Worm (Caenorhabditis elegans) whole organism, L3 larva: ENCODE measurements around the gene vab-23.
A peak's percentile ranks its signal among the peaks of the same experiment; 100 is the strongest.

Experiments used
- R02D3.7 ChIP-seq: fragments of 150-350 bp; optimal IDR thresholded peaks from 2 replicates; lab custom pipeline; 2014; ENCODE audit warnings: missing biosample characterization, missing genetic modification characterization
- ZK546.5 ChIP-seq: sonication (generic microtip); optimal IDR thresholded peaks from 2 replicates; lab custom pipeline; 2017; ENCODE audit warnings: missing biosample characterization, missing genetic modification characterization
- aly-2 ChIP-seq: fragments of 150-350 bp; optimal IDR thresholded peaks from 2 replicates; lab custom pipeline; 2014; ENCODE audit warnings: missing biosample characterization, missing genetic modification characterization
- ama-1 ChIP-seq: fragments of 150-350 bp; optimal IDR thresholded peaks from 2 replicates; lab custom pipeline; 2018
- ceh-16 ChIP-seq: sonication (generic microtip); optimal IDR thresholded peaks from 2 replicates; lab custom pipeline; 2017; ENCODE audit warnings: missing biosample characterization, missing genetic modification characterization
- ceh-9 ChIP-seq: sonication (generic microtip); optimal IDR thresholded peaks from 2 replicates; lab custom pipeline; 2018; ENCODE audit warnings: missing biosample characterization, missing genetic modification characterization
- egl-27 ChIP-seq: sonication (generic microtip); optimal IDR thresholded peaks from 4 replicates; lab custom pipeline; 2017; ENCODE audit warnings: missing biosample characterization, missing genetic modification reagents, missing genetic modification characterization
- egl-5 ChIP-seq: fragments of 150-350 bp; optimal IDR thresholded peaks from 2 replicates; lab custom pipeline; 2017; ENCODE audit warnings: missing biosample characterization, missing genetic modification reagents, missing genetic modification characterization, inconsistent platforms
- elt-2 ChIP-seq: sonication (generic microtip); optimal IDR thresholded peaks from 2 replicates; lab custom pipeline; 2016; ENCODE audit warnings: missing genetic modification reagents, mild to moderate bottlenecking, missing genetic modification characterization, missing compliant biosample characterization
- eor-1 ChIP-seq, 2 experiments: fragments of 150-350 bp; optimal IDR thresholded peaks; 2 replicates each; lab custom pipeline; 2014 to 2018; ENCODE audit warnings: missing biosample characterization in 2 of 2, missing genetic modification characterization in 2 of 2
- fkh-10 ChIP-seq: sonication (generic microtip); optimal IDR thresholded peaks from 2 replicates; lab custom pipeline; 2017; ENCODE audit warnings: missing biosample characterization, missing genetic modification reagents, missing genetic modification characterization
- fkh-2 ChIP-seq: fragments of 150-350 bp; optimal IDR thresholded peaks from 2 replicates; lab custom pipeline; 2014; ENCODE audit warnings: missing biosample characterization, missing genetic modification reagents, missing genetic modification characterization
- fos-1 ChIP-seq: fragments of 150-350 bp; optimal IDR thresholded peaks from 2 replicates; lab custom pipeline; 2014; ENCODE audit warnings: missing biosample characterization, missing genetic modification characterization
- hmg-11 ChIP-seq: sonication (generic microtip); optimal IDR thresholded peaks from 2 replicates; lab custom pipeline; 2016; ENCODE audit warnings: missing genetic modification characterization, missing compliant biosample characterization
- jun-1 ChIP-seq: fragments of 150-350 bp; optimal IDR thresholded peaks from 2 replicates; lab custom pipeline; 2014; ENCODE audit warnings: missing biosample characterization, missing genetic modification reagents, missing genetic modification characterization
- lin-15B ChIP-seq: fragments of 150-350 bp; optimal IDR thresholded peaks from 2 replicates; lab custom pipeline; 2014; ENCODE audit warnings: missing biosample characterization, missing genetic modification characterization
- lin-39 ChIP-seq: fragments of 150-350 bp; optimal IDR thresholded peaks from 2 replicates; lab custom pipeline; 2018; ENCODE audit warnings: missing biosample characterization, missing genetic modification reagents, missing genetic modification characterization
- mml-1 ChIP-seq: fragments of 150-350 bp; sonication (generic microtip); optimal IDR thresholded peaks from 3 replicates; lab custom pipeline; 2014; ENCODE audit warnings: missing biosample characterization, missing genetic modification characterization
- nfya-1 ChIP-seq: sonication (generic microtip); optimal IDR thresholded peaks from 2 replicates; lab custom pipeline; 2017; ENCODE audit warnings: missing genetic modification characterization, mild to moderate bottlenecking, missing compliant biosample characterization, antibody characterized with exemption, moderate library complexity; ENCODE audit not compliant: insufficient read depth
- nhr-11 ChIP-seq: fragments of 150-350 bp; optimal IDR thresholded peaks from 2 replicates; lab custom pipeline; 2014; ENCODE audit warnings: missing biosample characterization, missing genetic modification characterization
- nhr-12 ChIP-seq: fragments of 150-350 bp; optimal IDR thresholded peaks from 2 replicates; lab custom pipeline; 2014; ENCODE audit warnings: missing biosample characterization, missing genetic modification characterization
- nhr-23 ChIP-seq: fragments of 150-350 bp; optimal IDR thresholded peaks from 2 replicates; lab custom pipeline; 2014; ENCODE audit warnings: missing biosample characterization, missing genetic modification reagents, missing genetic modification characterization
- nhr-237 ChIP-seq: fragments of 150-350 bp; optimal IDR thresholded peaks from 2 replicates; lab custom pipeline; 2014; ENCODE audit warnings: missing biosample characterization, missing genetic modification characterization
- nhr-25 ChIP-seq: sonication (generic microtip); optimal IDR thresholded peaks from 2 replicates; lab custom pipeline; 2017; ENCODE audit warnings: missing biosample characterization, missing genetic modification characterization
- nhr-28 ChIP-seq: fragments of 150-350 bp; optimal IDR thresholded peaks from 2 replicates; lab custom pipeline; 2014; ENCODE audit warnings: missing biosample characterization, missing genetic modification characterization
- nhr-43 ChIP-seq: sonication (generic microtip); optimal IDR thresholded peaks from 2 replicates; lab custom pipeline; 2016; ENCODE audit warnings: mild to moderate bottlenecking, missing genetic modification characterization, missing compliant biosample characterization; ENCODE audit not compliant: poor library complexity, severe bottlenecking
- nhr-67 ChIP-seq: fragments of 150-350 bp; optimal IDR thresholded peaks from 2 replicates; lab custom pipeline; 2014; ENCODE audit warnings: missing biosample characterization, missing genetic modification characterization
- nhr-76 ChIP-seq: fragments of 150-350 bp; sonication (generic microtip); optimal IDR thresholded peaks from 5 replicates; lab custom pipeline; 2014; ENCODE audit warnings: missing biosample characterization, missing genetic modification characterization
- nhr-77 ChIP-seq: fragments of 150-350 bp; optimal IDR thresholded peaks from 2 replicates; lab custom pipeline; 2014; ENCODE audit warnings: missing biosample characterization, missing genetic modification characterization
- pha-4 ChIP-seq: fragments of 150-350 bp; optimal IDR thresholded peaks from 2 replicates; lab custom pipeline; 2014; ENCODE audit warnings: missing biosample characterization, missing genetic modification reagents, missing genetic modification characterization
- pqm-1 ChIP-seq: fragments of 150-350 bp; optimal IDR thresholded peaks from 2 replicates; lab custom pipeline; 2017; ENCODE audit warnings: missing biosample characterization, missing genetic modification characterization, inconsistent platforms
- sea-2 ChIP-seq: fragments of 150-350 bp; sonication (generic microtip); optimal IDR thresholded peaks from 4 replicates; lab custom pipeline; 2014; ENCODE audit warnings: missing biosample characterization, missing genetic modification reagents, missing genetic modification characterization
- skn-1 ChIP-seq: fragments of 150-350 bp; optimal IDR thresholded peaks from 2 replicates; lab custom pipeline; 2014; ENCODE audit warnings: missing biosample characterization, missing genetic modification characterization
- snpc-4 ChIP-seq: fragments of 150-350 bp; optimal IDR thresholded peaks from 2 replicates; lab custom pipeline; 2014; ENCODE audit warnings: missing biosample characterization, missing genetic modification characterization
- tbx-2 ChIP-seq: sonication (generic microtip); optimal IDR thresholded peaks from 2 replicates; lab custom pipeline; 2016; ENCODE audit warnings: mild to moderate bottlenecking, missing genetic modification characterization, missing compliant biosample characterization
- unc-39 ChIP-seq: sonication (generic microtip); optimal IDR thresholded peaks from 4 replicates; lab custom pipeline; 2017; ENCODE audit warnings: missing biosample characterization, missing genetic modification characterization
- unc-62 ChIP-seq: fragments of 150-350 bp; sonication (generic microtip); optimal IDR thresholded peaks from 4 replicates; lab custom pipeline; 2014; ENCODE audit warnings: missing biosample characterization, missing genetic modification reagents, missing genetic modification characterization
- zag-1 ChIP-seq: fragments of 150-350 bp; optimal IDR thresholded peaks from 2 replicates; lab custom pipeline; 2014; ENCODE audit warnings: missing biosample characterization, missing genetic modification characterization
- ztf-11 ChIP-seq: fragments of 150-350 bp; optimal IDR thresholded peaks from 2 replicates; lab custom pipeline; 2014; ENCODE audit warnings: missing biosample characterization, missing genetic modification characterization
- ztf-4 ChIP-seq: fragments of 150-350 bp; optimal IDR thresholded peaks from 2 replicates; lab custom pipeline; 2014; ENCODE audit warnings: missing biosample characterization, missing genetic modification characterization

vab-23 gene

DNA sequence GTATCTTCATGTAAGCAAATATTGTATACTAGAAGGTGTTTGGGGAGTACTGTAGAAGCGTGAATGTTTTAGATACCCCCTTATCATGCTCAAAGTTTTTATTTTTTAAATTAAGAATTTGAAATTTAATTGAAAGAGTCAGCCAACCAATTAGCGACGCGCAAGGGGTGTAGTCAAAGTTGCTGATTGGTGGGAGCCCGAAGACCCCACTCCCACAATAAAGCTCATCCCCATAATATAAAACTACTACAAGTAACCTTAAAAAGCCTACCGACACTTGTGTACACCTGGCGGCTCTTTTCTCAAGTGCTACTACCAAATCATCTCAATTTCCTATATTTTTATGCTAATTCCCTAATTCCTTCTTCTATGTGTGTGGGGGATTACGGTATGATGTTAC, 1.2 kb downstream of the vab-23 start:
- peak; percentile 63 for TF ChIP-seq nfya-1 (tag; lab: Kevin White, UChicago)
- no peak for TF ChIP-seq fkh-10
- no peak for TF ChIP-seq nhr-12
- TF ChIP-seq, all 47 proteins: peak for 1

DNA sequence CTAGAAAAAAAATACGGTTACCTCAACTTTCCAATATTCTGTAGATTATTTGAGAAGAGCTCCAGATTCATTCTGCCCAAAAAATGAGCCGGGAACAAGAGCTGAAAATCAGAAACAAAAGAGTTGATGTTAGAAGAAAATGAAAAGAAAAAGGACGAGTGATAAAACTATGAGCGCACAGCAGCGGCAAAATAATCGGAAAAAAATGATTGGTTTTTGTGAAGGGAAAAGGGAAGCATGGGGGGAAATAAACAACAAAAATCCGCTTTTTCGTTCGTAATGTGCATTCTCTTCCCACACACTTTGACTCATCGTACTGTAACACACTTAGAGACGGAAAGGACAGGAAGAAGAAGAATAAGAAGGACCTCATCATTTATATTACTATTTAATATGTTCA, 7.7 kb downstream of the vab-23 start, which contains the start of gene ZK930.2:
Gene ZK930.2 (minus strand): TSS at position 101 of the 400 bp plus-strand sequence.
- TF ChIP-seq jun-1 (tag; lab: Kevin White, UChicago) = no peak
- TF ChIP-seq lin-39 (tag; lab: Kevin White, UChicago) = no peak
- no peak for TF ChIP-seq ama-1 (lab: Kevin White, UChicago)
- no peak for TF ChIP-seq ztf-11
- no peak for TF ChIP-seq ceh-16
- no peak for TF ChIP-seq nhr-25 (tag; lab: Kevin White, UChicago)
- no peak for TF ChIP-seq nhr-11
- TF ChIP-seq zag-1 (tag; lab: Kevin White, UChicago) = no peak
- TF ChIP-seq nhr-67 (tag; lab: Kevin White, UChicago) = no peak
- TF ChIP-seq fkh-2 (tag; lab: Kevin White, UChicago) = no peak

DNA sequence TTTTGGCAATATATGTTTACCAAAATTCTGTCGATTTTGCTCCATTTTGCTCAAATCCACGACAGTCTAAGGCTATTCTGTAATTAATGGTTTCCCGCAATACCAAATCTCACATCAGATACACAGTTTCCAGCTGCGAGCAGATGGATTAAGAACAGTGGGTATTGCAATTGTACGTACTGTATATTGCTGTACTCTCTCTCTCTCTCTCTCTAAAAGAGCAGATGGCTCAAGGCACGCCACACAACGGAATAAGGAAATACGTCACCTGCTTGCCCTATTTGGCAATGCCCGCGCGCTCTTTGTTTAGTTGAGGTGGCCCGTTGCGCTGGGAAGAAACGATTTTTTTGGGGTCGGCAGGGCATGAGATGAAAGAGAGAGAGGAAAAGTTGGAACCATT, 10.4 kb downstream of the vab-23 start:
- TF ChIP-seq ztf-4 (tag; lab: Kevin White, UChicago) = no peak
- TF ChIP-seq R02D3.7 = no peak
- no peak for TF ChIP-seq eor-1 (tag; optimal IDR thresholded peaks at IDR 0.05; lab: Kevin White, UChicago)
- no peak for TF ChIP-seq fkh-2 (tag; lab: Kevin White, UChicago)
- TF ChIP-seq zag-1 (tag; lab: Kevin White, UChicago) = no peak
- TF ChIP-seq nhr-23 (tag; lab: Kevin White, UChicago) = no peak
- TF ChIP-seq skn-1 (tag; lab: Kevin White, UChicago) = no peak
- no peak for TF ChIP-seq mml-1 (tag; lab: Kevin White, UChicago)
- TF ChIP-seq egl-5 (tag; lab: Kevin White, UChicago) = no peak
- no peak for TF ChIP-seq ama-1 (lab: Kevin White, UChicago)
- no peak for TF ChIP-seq snpc-4 (tag; lab: Kevin White, UChicago)
- TF ChIP-seq elt-2 = no peak
- no peak for TF ChIP-seq nhr-43 (tag; lab: Kevin White, UChicago)
- no peak for TF ChIP-seq nhr-76 (tag; lab: Kevin White, UChicago)
- TF ChIP-seq sea-2 (GFP tag; lab: Kevin White, UChicago) = no peak
- TF ChIP-seq lin-15B (tag; lab: Kevin White, UChicago) = no peak
- no peak for TF ChIP-seq egl-27 (tag; lab: Kevin White, UChicago)
- no peak for TF ChIP-seq tbx-2 (tag; lab: Kevin White, UChicago)
- no peak for TF ChIP-seq hmg-11 (tag; lab: Kevin White, UChicago)
- TF ChIP-seq nfya-1 (tag; lab: Kevin White, UChicago) = no peak

DNA sequence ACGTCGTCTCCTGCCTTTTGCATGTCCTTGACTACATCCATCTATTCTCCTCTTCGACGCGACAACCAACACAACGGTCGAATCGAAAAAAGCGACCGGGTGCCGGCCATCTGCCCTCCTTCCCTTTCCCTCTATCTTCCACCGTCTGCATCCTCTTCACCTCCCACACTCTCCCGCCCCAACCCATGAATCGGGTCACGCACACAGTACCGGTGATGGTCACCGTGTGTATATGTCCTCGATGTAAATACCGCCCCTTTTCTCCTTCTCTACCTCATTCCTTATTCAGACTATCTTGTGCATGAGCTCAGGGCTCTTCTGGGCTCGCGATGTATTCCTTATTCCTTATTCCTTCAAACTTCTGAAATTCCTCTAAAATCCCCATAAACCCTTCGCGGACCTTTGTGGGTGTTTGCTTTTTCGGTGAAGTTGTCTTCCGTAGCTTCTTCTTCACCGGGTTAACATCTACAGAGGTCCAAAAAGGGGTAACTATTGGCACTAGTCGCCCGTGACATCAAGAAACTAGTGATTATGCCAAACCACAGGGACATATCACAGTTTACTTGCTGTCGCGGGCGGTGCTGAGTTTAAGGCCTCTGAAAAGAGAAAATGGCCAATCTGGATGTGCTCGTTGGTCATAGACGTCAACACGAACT, 11.5 kb downstream of the vab-23 start:
- no peak for TF ChIP-seq skn-1 (tag; lab: Kevin White, UChicago)
- TF ChIP-seq sea-2 (GFP tag; lab: Kevin White, UChicago) = no peak
- no peak for TF ChIP-seq unc-39
- TF ChIP-seq ama-1 (lab: Kevin White, UChicago) = peak; percentile 22
- TF ChIP-seq nhr-25 (tag; lab: Kevin White, UChicago) = peak; percentile 72
- no peak for TF ChIP-seq nhr-12
- no peak for TF ChIP-seq ZK546.5 (tag; lab: Kevin White, UChicago)
- TF ChIP-seq nfya-1 (tag; lab: Kevin White, UChicago) = peak; percentile 0
- no peak for TF ChIP-seq fos-1 (tag; lab: Kevin White, UChicago)
- peak; percentile 7 for TF ChIP-seq lin-39 (tag; lab: Kevin White, UChicago)
- peak; percentile 64 for TF ChIP-seq nhr-23 (tag; lab: Kevin White, UChicago)
- TF ChIP-seq nhr-237 (tag; lab: Kevin White, UChicago) = no peak
- TF ChIP-seq ceh-16 = no peak
- TF ChIP-seq ztf-11 = no peak
- no peak for TF ChIP-seq ceh-9 (tag; lab: Kevin White, UChicago)
- no peak for TF ChIP-seq fkh-10
- no peak for TF ChIP-seq unc-62 (GFP tag; lab: Kevin White, UChicago)
- TF ChIP-seq nhr-28 = no peak
- TF ChIP-seq nhr-77 (tag; lab: Kevin White, UChicago) = no peak
- TF ChIP-seq aly-2 = no peak
- TF ChIP-seq hmg-11 (tag; lab: Kevin White, UChicago) = peak; percentile 27
- no peak for TF ChIP-seq fkh-2 (tag; lab: Kevin White, UChicago)
- TF ChIP-seq pqm-1 = no peak
- TF ChIP-seq pha-4 (tag; lab: Kevin White, UChicago) = peak; percentile 29
